Fruit fly (Drosophila melanogaster) whole organism, adult: Measurements from ENCODE around the gene tok.
A peak's percentile ranks its signal among the peaks of the same experiment; 100 is the strongest.

Experiments used
- CG12768 ChIP-seq: fragments of 200-800 bp; sonication (Bioruptor generic); optimal IDR thresholded peaks from 2 replicates; lab custom pipeline; 2017; ENCODE audit warnings: missing biosample characterization, missing genetic modification characterization, mild to moderate bottlenecking, moderate library complexity, missing genetic modification reagents
- CG1620 ChIP-seq: fragments of 200-800 bp; sonication (Bioruptor generic); optimal IDR thresholded peaks from 2 replicates; lab custom pipeline; 2016; ENCODE audit warnings: missing biosample characterization, missing genetic modification characterization
- CG33017 ChIP-seq: fragments of 200-800 bp; sonication (Bioruptor generic); optimal IDR thresholded peaks from 2 replicates; lab custom pipeline; 2018; ENCODE audit warnings: missing biosample characterization, mild to moderate bottlenecking, missing genetic modification characterization, moderate library complexity
- CG5204 ChIP-seq: fragments of 200-800 bp; sonication (Bioruptor generic); optimal IDR thresholded peaks from 2 replicates; lab custom pipeline; 2016; ENCODE audit warnings: missing biosample characterization, missing genetic modification characterization
- CG7045 ChIP-seq: fragments of 200-800 bp; sonication (Bioruptor generic); optimal IDR thresholded peaks from 2 replicates; lab custom pipeline; 2017; ENCODE audit warnings: missing biosample characterization, mild to moderate bottlenecking, missing genetic modification characterization
- Clk ChIP-seq: fragments of 200-800 bp; sonication (Bioruptor generic); optimal IDR thresholded peaks from 2 replicates; lab custom pipeline; 2017; ENCODE audit warnings: missing biosample characterization, missing genetic modification characterization
- Crg-1 ChIP-seq: fragments of 200-800 bp; sonication (Bioruptor generic); optimal IDR thresholded peaks from 2 replicates; lab custom pipeline; 2016; ENCODE audit warnings: missing biosample characterization, missing genetic modification characterization
- Hr96 ChIP-seq: fragments of 200-800 bp; sonication (Bioruptor generic); optimal IDR thresholded peaks from 2 replicates; lab custom pipeline; 2016; ENCODE audit warnings: missing biosample characterization, missing genetic modification characterization
- bab1 ChIP-seq: fragments of 200-800 bp; sonication (Bioruptor generic); optimal IDR thresholded peaks from 3 replicates; lab custom pipeline; 2019; ENCODE audit warnings: missing biosample characterization, mild to moderate bottlenecking, missing genetic modification characterization, moderate library complexity
- cic ChIP-seq: fragments of 200-800 bp; sonication (Bioruptor generic); optimal IDR thresholded peaks from 2 replicates; lab custom pipeline; 2017; ENCODE audit warnings: missing biosample characterization, mild to moderate bottlenecking, missing genetic modification characterization, moderate library complexity
- cnc ChIP-seq, 2 experiments: fragments of >200 bp; optimal IDR thresholded peaks; 2 replicates each; lab custom pipeline; 2017
- kay ChIP-seq: fragments of 200-800 bp; sonication (Bioruptor generic); peaks from one replicate; lab custom pipeline; 2016; ENCODE audit warnings: missing biosample characterization, missing genetic modification characterization, borderline replicate concordance
- tj ChIP-seq: fragments of 200-800 bp; sonication (Bioruptor generic); optimal IDR thresholded peaks from 3 replicates; lab custom pipeline; 2017; ENCODE audit warnings: missing biosample characterization, mild to moderate bottlenecking, missing genetic modification characterization, moderate library complexity
- toe ChIP-seq: fragments of 200-800 bp; sonication (Bioruptor generic); optimal IDR thresholded peaks from 2 replicates; lab custom pipeline; 2016; ENCODE audit warnings: missing biosample characterization, missing genetic modification characterization

DNA sequence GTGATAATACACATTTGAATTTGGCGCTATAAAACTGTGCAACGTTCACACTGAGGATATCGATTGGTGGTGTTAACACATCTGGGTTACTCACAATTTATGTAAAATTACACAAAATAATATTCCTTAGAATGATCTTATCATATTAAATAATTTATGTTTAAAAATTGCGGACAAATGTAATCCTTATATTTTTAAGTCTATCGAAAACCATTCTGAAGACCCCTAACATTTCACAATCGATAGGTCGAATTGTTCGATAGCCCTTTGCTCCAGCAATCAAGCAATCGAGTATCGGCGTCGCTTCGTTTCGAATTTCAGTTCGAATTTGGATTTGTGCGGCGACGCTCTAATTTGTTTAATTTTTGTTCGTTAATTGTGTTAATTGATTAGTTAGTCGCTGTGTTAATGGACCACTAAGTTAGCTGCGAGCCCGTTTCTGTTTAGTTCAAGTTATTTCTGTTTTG, 34.1 kb downstream of the tok start, which contains the start of gene asp:
- TF ChIP-seq CG12768 (GFP tag; lab: Kevin White, UChicago), result no peak
- no peak for TF ChIP-seq CG33017 (tag; lab: Kevin White, UChicago)
- TF ChIP-seq Clk (GFP tag; lab: Kevin White, UChicago), result no peak
- no peak for TF ChIP-seq Hr96 (GFP tag; lab: Kevin White, UChicago)
- peak; percentile 28 for TF ChIP-seq bab1 (GFP tag; lab: Kevin White, UChicago)
- TF ChIP-seq cnc (optimal IDR thresholded peaks at IDR 0.05; lab: Kevin White, UChicago), result no peak
- TF ChIP-seq toe (GFP tag; lab: Kevin White, UChicago), result peak; percentile 58
- TF ChIP-seq CG7045 (GFP tag; lab: Kevin White, UChicago), result no peak
- TF ChIP-seq kay (GFP tag; lab: Kevin White, UChicago), result peak; percentile 52
- TF ChIP-seq CG1620 (GFP tag; lab: Kevin White, UChicago), result peak; percentile 45
- TF ChIP-seq tj, result no peak
- no peak for TF ChIP-seq Crg-1 (GFP tag; lab: Kevin White, UChicago)
- TF ChIP-seq cic (GFP tag; lab: Kevin White, UChicago), result no peak
- TF ChIP-seq CG5204 (GFP tag; lab: Kevin White, UChicago), result peak; percentile 42
